Worm (Caenorhabditis elegans) whole organism, early embryonic: ENCODE data around the gene slc-17.4.
"Not testable (repeated sequence)": the region's sequence is repeated elsewhere in the genome, so short reads cannot be mapped to it uniquely, and the experiment has no call there.

Source experiments
- B0310.2 ChIP-seq: sonication (generic microtip); optimal IDR thresholded peaks from 2 replicates; lab custom pipeline; 2016; ENCODE audit warnings: mild to moderate bottlenecking, missing genetic modification characterization, missing compliant biosample characterization
- F13C5.2 ChIP-seq: sonication (generic microtip); optimal IDR thresholded peaks from 2 replicates; lab custom pipeline; 2017; ENCODE audit warnings: mild to moderate bottlenecking, missing genetic modification characterization, inconsistent platforms, missing compliant biosample characterization
- aly-1 ChIP-seq: sonication (generic microtip); optimal IDR thresholded peaks from 2 replicates; lab custom pipeline; 2016; ENCODE audit warnings: missing genetic modification characterization, missing compliant biosample characterization
- ama-1 ChIP-seq: fragments of 150-350 bp; optimal IDR thresholded peaks from 2 replicates; lab custom pipeline; 2014
- ceh-13 ChIP-seq: fragments of 200-800 bp; sonication (Bioruptor generic); optimal IDR thresholded peaks from 2 replicates; lab custom pipeline; 2018; ENCODE audit warnings: mild to moderate bottlenecking, missing genetic modification characterization, missing compliant biosample characterization
- ceh-36 ChIP-seq: sonication (generic microtip); optimal IDR thresholded peaks from 2 replicates; lab custom pipeline; 2016; ENCODE audit warnings: missing genetic modification characterization, inconsistent platforms, missing compliant biosample characterization
- ets-7 ChIP-seq: sonication (generic microtip); optimal IDR thresholded peaks from 2 replicates; lab custom pipeline; 2016; ENCODE audit warnings: missing genotype, missing genetic modification characterization, missing compliant biosample characterization
- flt-1 ChIP-seq: fragments of 200-800 bp; sonication (Bioruptor generic); IDR thresholded peaks from 2 replicates; pipeline ENCODE4 v1.3.6; 2022; ENCODE audit warnings: missing genetic modification characterization, missing compliant biosample characterization
- hmbx-1 ChIP-seq: sonication (generic microtip); optimal IDR thresholded peaks from 2 replicates; lab custom pipeline; 2016; ENCODE audit warnings: mild to moderate bottlenecking, missing genetic modification characterization, missing compliant biosample characterization
- hmg-4 ChIP-seq: fragments of 200-800 bp; sonication (Bioruptor generic); optimal IDR thresholded peaks from 2 replicates; lab custom pipeline; 2018; ENCODE audit warnings: mild to moderate bottlenecking, missing genetic modification characterization, missing compliant biosample characterization
- hnd-1 ChIP-seq: sonication (generic microtip); optimal IDR thresholded peaks from 2 replicates; lab custom pipeline; 2016; ENCODE audit warnings: missing genetic modification characterization, missing compliant biosample characterization
- pes-1 ChIP-seq: fragments of 200-800 bp; sonication (Bioruptor generic); IDR thresholded peaks from 2 replicates; pipeline ENCODE4 v1.3.6; 2022; ENCODE audit warnings: missing genetic modification reagents, missing genetic modification characterization, missing compliant biosample characterization
- scrt-1 ChIP-seq: fragments of 200-800 bp; sonication (Bioruptor generic); IDR thresholded peaks from 2 replicates; pipeline ENCODE4 v1.3.6; 2022; ENCODE audit warnings: missing genetic modification characterization, missing compliant biosample characterization
- sea-1 ChIP-seq: fragments of 200-800 bp; sonication (Bioruptor generic); conservative IDR thresholded peaks from 2 replicates; pipeline ENCODE4 v1.3.6; 2022; ENCODE audit warnings: missing genetic modification characterization, missing compliant biosample characterization
- tbx-11 ChIP-seq: fragments of 200-800 bp; sonication (Bioruptor generic); IDR thresholded peaks from 2 replicates; pipeline ENCODE4 v1.3.6; 2022; ENCODE audit warnings: missing genetic modification characterization, missing compliant biosample characterization
- tbx-37 ChIP-seq: fragments of 200-800 bp; sonication (Bioruptor generic); conservative IDR thresholded peaks from 2 replicates; pipeline ENCODE4 v1.3.6; 2022; ENCODE audit warnings: missing genetic modification reagents, missing genetic modification characterization, missing compliant biosample characterization
- tra-4 ChIP-seq: sonication (generic microtip); optimal IDR thresholded peaks from 2 replicates; lab custom pipeline; 2017; ENCODE audit warnings: missing genetic modification characterization, missing compliant biosample characterization

The slc-17.4 gene

DNA sequence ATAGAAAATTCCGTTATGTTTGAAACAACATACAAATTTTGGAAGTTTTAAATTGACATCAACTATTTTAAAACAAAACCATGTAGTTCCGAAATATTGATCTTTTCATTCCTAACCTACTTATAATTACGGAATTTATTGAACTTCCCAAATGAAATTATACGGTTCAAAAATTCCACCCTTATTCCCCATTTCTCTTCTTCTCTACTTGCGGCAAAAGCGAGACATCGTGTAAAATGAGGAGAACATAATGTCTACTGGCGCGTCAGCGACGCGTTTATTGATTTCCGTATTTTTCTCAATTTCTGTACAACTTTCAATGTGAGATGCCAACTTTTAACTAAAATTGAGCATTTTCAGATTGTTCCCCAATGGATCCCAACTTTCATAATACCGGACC lies 37.3 kb upstream of the slc-17.4 start, which contains the start of gene ceh-88:
Gene ceh-88, plus strand, starts transcription at position 355 of the 400 bp plus-strand sequence.
- TF ChIP-seq scrt-1 (GFP tag; lab: Robert Waterston, UW) (no peak), aly-1 (no peak), tra-4 (tag; lab: Kevin White, UChicago) (no peak), hmbx-1 (tag; lab: Kevin White, UChicago) (no peak), ceh-36 (tag; lab: Kevin White, UChicago) (no peak), ceh-13 (GFP tag; lab: Kevin White, UChicago) (no peak), hnd-1 (tag; lab: Kevin White, UChicago) (no peak), pes-1 (no peak), flt-1 (GFP tag; lab: Robert Waterston, UW) (no peak), ets-7 (tag; lab: Kevin White, UChicago) (no peak), hmg-4 (GFP tag; lab: Kevin White, UChicago) (no peak), sea-1 (no peak), F13C5.2 (tag; lab: Kevin White, UChicago) (no peak), tbx-11 (no peak)

DNA sequence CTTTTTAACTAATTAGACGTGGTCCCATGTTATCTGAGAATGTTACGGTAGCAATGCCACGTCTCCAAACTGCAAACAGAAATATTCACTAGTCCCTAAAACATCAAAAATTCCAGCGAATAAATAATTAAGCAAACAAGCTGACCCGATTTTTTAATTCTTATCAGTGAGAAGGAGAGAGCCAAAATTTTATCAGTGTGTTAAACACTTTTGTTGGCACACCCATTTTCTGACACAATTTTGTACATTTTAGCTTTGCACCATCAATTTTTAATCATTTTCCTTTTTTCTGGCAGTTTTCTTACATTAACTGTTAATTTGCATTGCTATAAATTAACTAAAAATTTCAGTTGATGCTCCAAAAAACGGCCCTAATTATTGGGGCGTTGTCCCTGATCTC lies 28.9 kb upstream of the slc-17.4 start, which contains the start of gene C49C3.4:
Gene C49C3.4, plus strand, starts transcription at position 351 of the 400 bp plus-strand sequence.
- no peak for TF ChIP-seq tbx-37
- no peak for TF ChIP-seq scrt-1 (GFP tag; lab: Robert Waterston, UW)
- no peak for TF ChIP-seq F13C5.2 (tag; lab: Kevin White, UChicago)
- no peak for TF ChIP-seq sea-1
- TF ChIP-seq flt-1 (GFP tag; lab: Robert Waterston, UW), result no peak
- TF ChIP-seq pes-1, result no peak

DNA sequence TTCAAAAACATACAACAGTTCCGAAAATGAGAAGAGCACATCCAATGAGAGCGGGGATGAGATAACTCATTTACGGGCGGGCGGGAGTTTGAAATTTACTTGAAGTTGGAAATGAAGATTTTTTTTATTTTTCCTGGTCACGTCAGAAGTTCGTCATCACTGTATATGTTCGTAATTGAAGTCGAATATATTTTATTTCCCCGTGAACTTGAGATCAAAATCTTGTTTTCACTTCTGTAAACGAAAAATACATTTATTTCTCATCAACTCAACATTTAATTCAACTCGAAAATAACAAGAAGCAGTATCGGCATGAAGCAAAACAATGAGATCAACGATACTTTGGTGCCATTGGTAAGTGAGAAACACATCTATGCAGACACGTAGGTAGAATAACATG lies 24.9 kb upstream of the slc-17.4 start, which contains the start of gene C49C3.20:
Gene C49C3.20, minus strand, starts transcription at position 101 of the 400 bp plus-strand sequence.
- TF ChIP-seq scrt-1 (GFP tag; lab: Robert Waterston, UW) (no peak), ets-7 (tag; lab: Kevin White, UChicago) (no peak), tbx-37 (no peak)

DNA sequence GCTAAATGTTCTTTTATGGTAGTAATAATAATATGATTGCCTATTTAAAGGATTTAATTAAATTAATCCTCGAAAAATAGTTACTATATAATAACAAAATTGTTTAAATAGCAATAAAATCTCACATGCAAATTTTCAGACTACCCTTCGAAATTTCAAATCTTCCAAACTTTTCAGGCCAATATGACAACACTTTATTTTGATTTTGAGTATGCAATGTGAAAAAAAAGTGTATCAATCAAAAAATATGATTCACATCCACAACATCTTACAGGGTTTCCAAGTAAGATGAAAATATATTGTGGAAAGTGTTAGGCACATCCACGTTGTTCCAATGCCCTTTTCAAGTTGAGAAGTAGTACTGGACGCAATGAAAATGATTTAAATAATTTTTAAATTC lies 20.3 kb upstream of the slc-17.4 start, which contains the start of gene snf-9:
Gene snf-9, plus strand, starts transcription at position 301 of the 400 bp plus-strand sequence.
- no peak for TF ChIP-seq ceh-13 (GFP tag; lab: Kevin White, UChicago)
- no peak for TF ChIP-seq flt-1 (GFP tag; lab: Robert Waterston, UW)
- TF ChIP-seq tbx-11, result no peak
- TF ChIP-seq F13C5.2 (tag; lab: Kevin White, UChicago), result no peak
- no peak for TF ChIP-seq hmg-4 (GFP tag; lab: Kevin White, UChicago)
- no peak for TF ChIP-seq B0310.2 (tag; lab: Kevin White, UChicago)
- TF ChIP-seq scrt-1 (GFP tag; lab: Robert Waterston, UW), result no peak
- TF ChIP-seq tra-4 (tag; lab: Kevin White, UChicago), result no peak
- TF ChIP-seq sea-1, result no peak
- TF ChIP-seq tbx-37, result no peak
- TF ChIP-seq hmbx-1 (tag; lab: Kevin White, UChicago), result no peak
- no peak for TF ChIP-seq ama-1 (lab: Kevin White, UChicago)
- TF ChIP-seq pes-1, result no peak
- TF ChIP-seq hnd-1 (tag; lab: Kevin White, UChicago), result no peak
- no peak for TF ChIP-seq aly-1
- no peak for TF ChIP-seq ceh-36 (tag; lab: Kevin White, UChicago)
- no peak for TF ChIP-seq ets-7 (tag; lab: Kevin White, UChicago)

DNA sequence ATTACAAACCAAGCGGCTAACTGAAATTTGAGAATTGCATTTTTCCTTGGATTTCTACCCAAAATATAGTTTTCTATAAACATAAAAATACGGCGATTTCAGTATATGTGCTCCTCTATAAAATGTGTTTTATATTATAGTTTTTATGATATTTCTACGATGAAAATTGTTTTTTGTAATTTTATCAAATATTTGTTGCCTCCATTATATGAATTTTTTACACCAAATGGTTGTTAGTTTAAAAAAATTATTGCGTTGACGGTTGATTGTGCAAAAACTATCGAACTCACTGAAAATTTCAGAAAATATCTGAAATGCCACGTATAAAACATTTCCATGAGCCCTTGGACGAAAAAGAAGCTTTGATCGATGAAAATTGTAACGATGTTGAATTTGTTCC lies 16.7 kb upstream of the slc-17.4 start, which contains the start of gene T28F3.9:
Gene T28F3.9, plus strand, starts transcription at position 301 of the 400 bp plus-strand sequence.
- TF ChIP-seq hnd-1 (tag; lab: Kevin White, UChicago), result no peak
- TF ChIP-seq scrt-1 (GFP tag; lab: Robert Waterston, UW), result no peak
- no peak for TF ChIP-seq ets-7 (tag; lab: Kevin White, UChicago)
- no peak for TF ChIP-seq ceh-36 (tag; lab: Kevin White, UChicago)
- no peak for TF ChIP-seq B0310.2 (tag; lab: Kevin White, UChicago)
- no peak for TF ChIP-seq F13C5.2 (tag; lab: Kevin White, UChicago)
- no peak for TF ChIP-seq sea-1
- no peak for TF ChIP-seq tra-4 (tag; lab: Kevin White, UChicago)

DNA sequence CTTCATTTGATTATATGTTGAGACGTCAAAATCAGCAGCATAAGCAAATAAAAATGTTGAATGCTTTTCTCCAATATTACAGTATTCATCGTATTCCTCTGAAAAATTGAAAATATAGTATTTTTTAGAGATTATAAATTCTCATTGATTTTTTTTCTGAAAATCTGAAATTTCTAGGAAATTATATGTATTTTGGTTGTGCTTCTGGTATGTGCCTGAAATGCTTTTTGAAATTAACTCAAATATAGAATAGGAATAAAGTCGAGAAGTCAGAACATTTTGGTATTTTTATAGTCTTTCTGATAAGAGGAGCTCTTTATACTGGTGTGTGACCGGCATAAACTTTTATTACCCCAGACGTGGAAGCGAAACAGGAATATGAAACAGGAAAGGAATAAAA lies 15.7 kb upstream of the slc-17.4 start, which contains the start of gene T28F3.8:
Gene T28F3.8, minus strand, starts transcription at position 101 of the 400 bp plus-strand sequence.
- TF ChIP-seq tbx-11; F13C5.2 (tag; lab: Kevin White, UChicago); hnd-1 (tag; lab: Kevin White, UChicago): not testable (repeated sequence)

DNA sequence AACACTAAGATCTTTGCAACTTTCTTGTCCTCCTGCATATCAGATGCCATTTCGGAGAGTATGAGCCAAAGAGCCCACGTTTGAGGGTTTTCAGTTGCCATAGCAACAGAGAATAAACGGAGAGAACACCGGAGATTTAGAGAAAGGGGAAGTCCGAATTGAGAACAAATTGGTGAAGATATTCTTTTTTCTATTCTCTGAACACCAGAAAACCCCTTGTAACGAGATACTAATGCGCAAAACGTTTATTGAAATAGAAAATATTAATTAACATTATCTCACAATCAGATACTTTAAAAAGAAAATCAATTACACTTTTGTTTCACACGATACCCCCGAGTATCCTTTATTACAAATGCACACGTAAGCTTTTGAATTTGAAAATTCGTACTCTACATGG lies 10.4 kb upstream of the slc-17.4 start, which contains the start of gene ifta-2:
Gene ifta-2, minus strand, starts transcription at position 101 of the 400 bp plus-strand sequence.
- no peak for TF ChIP-seq tbx-37
- TF ChIP-seq ceh-36 (tag; lab: Kevin White, UChicago), result no peak
- TF ChIP-seq F13C5.2 (tag; lab: Kevin White, UChicago), result no peak
- no peak for TF ChIP-seq tbx-11

DNA sequence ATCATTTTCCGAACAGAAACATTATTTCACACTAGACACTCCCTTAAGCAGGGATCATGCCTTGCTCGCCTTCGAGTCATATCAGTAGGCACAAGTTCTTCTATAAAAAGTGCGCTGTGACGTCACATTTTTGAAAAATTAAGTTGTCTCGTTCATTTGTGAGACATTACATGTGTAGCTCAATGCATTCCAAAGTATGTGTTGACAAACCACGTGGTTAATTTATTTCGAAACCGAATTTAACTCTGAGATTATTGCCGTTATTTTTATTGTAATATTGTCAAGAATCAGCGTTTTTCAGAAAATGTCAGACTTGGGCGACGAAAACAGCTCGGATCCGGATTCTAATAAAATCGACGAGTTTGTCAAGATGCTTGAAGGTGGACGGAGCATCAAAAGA lies 3.0 kb upstream of the slc-17.4 start, which contains the start of gene T28F3.5:
Gene T28F3.5, plus strand, starts transcription at position 301 of the 400 bp plus-strand sequence.
- TF ChIP-seq hnd-1 (tag; lab: Kevin White, UChicago) (no peak), ceh-36 (tag; lab: Kevin White, UChicago) (no peak), hmbx-1 (tag; lab: Kevin White, UChicago) (no peak), B0310.2 (tag; lab: Kevin White, UChicago) (no peak), tbx-37 (no peak), ceh-13 (GFP tag; lab: Kevin White, UChicago) (no peak), F13C5.2 (tag; lab: Kevin White, UChicago) (no peak), flt-1 (GFP tag; lab: Robert Waterston, UW) (no peak), tra-4 (tag; lab: Kevin White, UChicago) (no peak), aly-1 (no peak), hmg-4 (GFP tag; lab: Kevin White, UChicago) (no peak), scrt-1 (GFP tag; lab: Robert Waterston, UW) (no peak), sea-1 (no peak), ets-7 (tag; lab: Kevin White, UChicago) (no peak), ama-1 (lab: Kevin White, UChicago) (no peak), tbx-11 (no peak), pes-1 (no peak)
